Worm (Caenorhabditis elegans) whole organism, L2 larva: Measurements from ENCODE around the gene ptb-1.

Source experiments
- C34F6.9 ChIP-seq: fragments of 150-350 bp; optimal IDR thresholded peaks from 2 replicates; lab custom pipeline; 2014; ENCODE audit warnings: missing biosample characterization, missing genetic modification characterization
- F13H6.1 ChIP-seq: sonication (generic microtip); optimal IDR thresholded peaks from 2 replicates; lab custom pipeline; 2016; ENCODE audit warnings: missing genetic modification characterization, missing compliant biosample characterization
- R02D3.7 ChIP-seq: fragments of 150-350 bp; optimal IDR thresholded peaks from 2 replicates; lab custom pipeline; 2014; ENCODE audit warnings: missing biosample characterization, missing genetic modification characterization
- ZK546.5 ChIP-seq: sonication (generic microtip); optimal IDR thresholded peaks from 2 replicates; lab custom pipeline; 2017; ENCODE audit warnings: missing biosample characterization, missing genetic modification characterization
- alr-1 ChIP-seq: fragments of 150-350 bp; optimal IDR thresholded peaks from 2 replicates; lab custom pipeline; 2014; ENCODE audit warnings: missing biosample characterization, missing genetic modification characterization
- aly-2 ChIP-seq: fragments of 150-350 bp; optimal IDR thresholded peaks from 2 replicates; lab custom pipeline; 2014; ENCODE audit warnings: missing biosample characterization, missing genetic modification characterization
- ama-1 ChIP-seq: fragments of 150-350 bp; optimal IDR thresholded peaks from 2 replicates; lab custom pipeline; 2018; ENCODE audit warnings: inconsistent platforms
- blmp-1 ChIP-seq: sonication (generic microtip); optimal IDR thresholded peaks from 2 replicates; lab custom pipeline; 2017; ENCODE audit warnings: missing genetic modification characterization, mild to moderate bottlenecking, missing compliant biosample characterization, antibody characterized with exemption, moderate library complexity; ENCODE audit not compliant: insufficient read depth
- ceh-16 ChIP-seq: fragments of 150-350 bp; optimal IDR thresholded peaks from 2 replicates; lab custom pipeline; 2014; ENCODE audit warnings: missing biosample characterization, missing genetic modification characterization
- ceh-82 ChIP-seq: fragments of 150-350 bp; optimal IDR thresholded peaks from 2 replicates; lab custom pipeline; 2014; ENCODE audit warnings: missing biosample characterization, missing genetic modification characterization
- crh-2 ChIP-seq: sonication (generic microtip); optimal IDR thresholded peaks from 2 replicates; lab custom pipeline; 2017; ENCODE audit warnings: missing biosample characterization, missing genetic modification characterization
- dmd-4 ChIP-seq: sonication (generic microtip); optimal IDR thresholded peaks from 2 replicates; lab custom pipeline; 2017; ENCODE audit warnings: missing biosample characterization, missing genetic modification characterization
- egl-27 ChIP-seq: sonication (generic microtip); optimal IDR thresholded peaks from 3 replicates; lab custom pipeline; 2017; ENCODE audit warnings: missing biosample characterization, missing genetic modification reagents, missing genetic modification characterization
- elt-1 ChIP-seq: fragments of 150-350 bp; optimal IDR thresholded peaks from 2 replicates; lab custom pipeline; 2014; ENCODE audit warnings: missing biosample characterization, missing genetic modification characterization
- fos-1 ChIP-seq: fragments of 150-350 bp; optimal IDR thresholded peaks from 2 replicates; lab custom pipeline; 2014; ENCODE audit warnings: missing biosample characterization, missing genetic modification characterization
- gmeb-1 ChIP-seq: fragments of 150-350 bp; optimal IDR thresholded peaks from 2 replicates; lab custom pipeline; 2014; ENCODE audit warnings: missing biosample characterization, missing genetic modification characterization
- lin-13 ChIP-seq: fragments of 150-350 bp; optimal IDR thresholded peaks from 2 replicates; lab custom pipeline; 2014; ENCODE audit warnings: missing biosample characterization, missing genetic modification reagents, missing genetic modification characterization
- lsy-2 ChIP-seq, 2 experiments: fragments of 150-350 bp in 1 of 2; sonication (generic microtip) in 1 of 2; optimal IDR thresholded peaks; 2 replicates each; lab custom pipeline; 2014 to 2017; ENCODE audit warnings: missing biosample characterization in 2 of 2, missing genetic modification characterization in 2 of 2
- mab-5 ChIP-seq: fragments of 150-350 bp; optimal IDR thresholded peaks from 2 replicates; lab custom pipeline; 2014; ENCODE audit warnings: missing biosample characterization, missing genetic modification characterization
- mbf-1 ChIP-seq: sonication (generic microtip); optimal IDR thresholded peaks from 2 replicates; lab custom pipeline; 2017; ENCODE audit warnings: missing biosample characterization, missing genetic modification characterization
- mdl-1 ChIP-seq, 2 experiments: fragments of 150-350 bp in 1 of 2; sonication (generic microtip) in 1 of 2; optimal IDR thresholded peaks; 2 replicates each; lab custom pipeline; 2017; ENCODE audit warnings: missing biosample characterization in 2 of 2, missing genetic modification characterization in 2 of 2
- nhr-11 ChIP-seq: fragments of 150-350 bp; optimal IDR thresholded peaks from 2 replicates; lab custom pipeline; 2014; ENCODE audit warnings: missing biosample characterization, missing genetic modification characterization
- nhr-12 ChIP-seq: fragments of 150-350 bp; optimal IDR thresholded peaks from 2 replicates; lab custom pipeline; 2014; ENCODE audit warnings: missing biosample characterization, missing genetic modification characterization
- nhr-129 ChIP-seq: fragments of 150-350 bp; optimal IDR thresholded peaks from 2 replicates; lab custom pipeline; 2014; ENCODE audit warnings: missing biosample characterization, missing genetic modification characterization
- nhr-21 ChIP-seq: fragments of 150-350 bp; optimal IDR thresholded peaks from 2 replicates; lab custom pipeline; 2014; ENCODE audit warnings: missing biosample characterization, missing genetic modification characterization
- nhr-23 ChIP-seq: fragments of 150-350 bp; optimal IDR thresholded peaks from 2 replicates; lab custom pipeline; 2014; ENCODE audit warnings: missing biosample characterization, missing genetic modification reagents, missing genetic modification characterization
- nhr-237 ChIP-seq: fragments of 150-350 bp; optimal IDR thresholded peaks from 2 replicates; lab custom pipeline; 2014; ENCODE audit warnings: missing biosample characterization, missing genetic modification characterization
- nhr-25 ChIP-seq: fragments of 150-350 bp; sonication (generic microtip); optimal IDR thresholded peaks from 3 replicates; lab custom pipeline; 2014; ENCODE audit warnings: missing biosample characterization, missing genetic modification characterization
- nhr-6 ChIP-seq: fragments of 150-350 bp; optimal IDR thresholded peaks from 2 replicates; lab custom pipeline; 2014; ENCODE audit warnings: missing biosample characterization, missing genetic modification characterization
- nhr-77 ChIP-seq: fragments of 150-350 bp; optimal IDR thresholded peaks from 2 replicates; lab custom pipeline; 2014; ENCODE audit warnings: missing biosample characterization, missing genetic modification characterization
- peb-1 ChIP-seq: fragments of 150-350 bp; optimal IDR thresholded peaks from 2 replicates; lab custom pipeline; 2014; ENCODE audit warnings: missing biosample characterization, missing genetic modification characterization
- sem-4 ChIP-seq: fragments of 150-350 bp; optimal IDR thresholded peaks from 2 replicates; lab custom pipeline; 2014; ENCODE audit warnings: missing biosample characterization, missing genetic modification reagents, missing genetic modification characterization
- skn-1 ChIP-seq: sonication (generic microtip); optimal IDR thresholded peaks from 2 replicates; lab custom pipeline; 2017; ENCODE audit warnings: missing biosample characterization, missing genetic modification characterization
- sma-3 ChIP-seq: sonication (generic microtip); optimal IDR thresholded peaks from 2 replicates; lab custom pipeline; 2016; ENCODE audit warnings: missing genetic modification reagents, missing genetic modification characterization, missing compliant biosample characterization
- sma-9 ChIP-seq, 2 experiments: fragments of 150-350 bp in 1 of 2; sonication (generic microtip) in 1 of 2; optimal IDR thresholded peaks; 2 replicates each; lab custom pipeline; 2014 to 2016; ENCODE audit warnings: missing genetic modification characterization in 2 of 2, mild to moderate bottlenecking in 1 of 2, missing biosample characterization in 1 of 2, missing compliant biosample characterization in 1 of 2, missing genetic modification reagents in 1 of 2, moderate library complexity in 1 of 2
- snpc-4 ChIP-seq: fragments of 150-350 bp; optimal IDR thresholded peaks from 2 replicates; lab custom pipeline; 2014; ENCODE audit warnings: missing biosample characterization, missing genetic modification characterization
- unc-39 ChIP-seq: fragments of 150-350 bp; optimal IDR thresholded peaks from 2 replicates; lab custom pipeline; 2014; ENCODE audit warnings: missing biosample characterization, missing genetic modification characterization
- unc-55 ChIP-seq: fragments of 150-350 bp; sonication (generic microtip); optimal IDR thresholded peaks from 3 replicates; lab custom pipeline; 2014; ENCODE audit warnings: missing biosample characterization, missing genetic modification reagents, missing genetic modification characterization
- unc-62 ChIP-seq: fragments of 150-350 bp; optimal IDR thresholded peaks from 2 replicates; lab custom pipeline; 2014; ENCODE audit warnings: missing biosample characterization, missing genetic modification reagents, missing genetic modification characterization
- zag-1 ChIP-seq: fragments of 150-350 bp; optimal IDR thresholded peaks from 2 replicates; lab custom pipeline; 2014; ENCODE audit warnings: missing biosample characterization, missing genetic modification characterization
- ztf-1 ChIP-seq: fragments of 200-800 bp; sonication (Bioruptor generic); conservative IDR thresholded peaks from 2 replicates; pipeline ENCODE4 v1.3.6; 2022; ENCODE audit warnings: missing genetic modification characterization, missing compliant biosample characterization
- ztf-11 ChIP-seq: sonication (generic microtip); optimal IDR thresholded peaks from 2 replicates; lab custom pipeline; 2017; ENCODE audit warnings: missing biosample characterization, missing genetic modification characterization
- ztf-4 ChIP-seq: fragments of 150-350 bp; optimal IDR thresholded peaks from 2 replicates; lab custom pipeline; 2014; ENCODE audit warnings: missing biosample characterization, missing genetic modification characterization

Gene ptb-1

DNA sequence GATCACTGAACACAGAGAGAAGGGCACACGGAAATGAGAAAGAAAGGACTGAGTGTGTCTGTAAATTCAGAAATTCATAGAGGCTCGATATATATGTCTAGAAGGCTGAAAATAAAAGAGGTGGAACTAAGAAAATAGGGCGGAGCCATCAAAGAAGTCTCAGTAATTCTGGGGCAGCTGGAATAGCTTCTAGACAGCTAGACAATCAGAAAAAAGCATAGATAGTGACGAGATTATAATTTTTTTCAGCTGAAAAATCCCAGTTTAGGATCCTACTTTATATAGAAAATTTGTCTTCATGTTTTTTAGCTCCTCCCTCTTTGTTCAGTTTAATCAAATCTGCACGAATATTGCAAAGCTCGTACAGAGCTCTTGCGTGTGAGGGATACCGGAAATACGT lies 10.4 kb upstream of the ptb-1 start, which contains the start of gene D2089.3:
Gene D2089.3 (minus strand): TSS at position 101 of the 400 bp plus-strand sequence.
- TF ChIP-seq F13H6.1 (tag; lab: Kevin White, UChicago) (no peak), elt-1 (tag; lab: Kevin White, UChicago) (no peak), nhr-77 (tag; lab: Kevin White, UChicago) (no peak), crh-2 (tag; lab: Kevin White, UChicago) (no peak)

DNA sequence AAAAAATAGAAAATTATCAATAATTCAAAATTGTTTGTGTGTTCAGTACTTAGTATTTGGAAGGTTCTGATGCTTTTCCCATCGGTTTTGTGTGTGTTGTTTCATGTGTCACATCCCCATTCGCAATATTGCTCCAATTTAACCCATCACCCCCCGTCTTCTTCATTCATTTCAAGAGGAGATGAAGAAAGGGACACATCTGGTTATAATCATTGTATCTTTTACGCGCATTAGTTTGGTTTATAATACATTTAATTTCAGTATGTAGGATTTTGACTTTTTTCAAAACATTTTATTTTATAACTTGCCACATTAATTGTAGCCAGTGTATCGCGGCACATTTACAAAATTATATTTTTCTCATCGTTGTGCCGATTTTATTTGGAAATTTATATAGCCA lies 4.7 kb downstream of the ptb-1 start:
- TF ChIP-seq ceh-82 (no peak), nhr-11 (no peak), sem-4 (tag; lab: Kevin White, UChicago) (no peak), sma-3 (GFP tag; lab: Kevin White, UChicago) (no peak), snpc-4 (no peak), blmp-1 (no peak), sma-9 (GFP tag; optimal IDR thresholded peaks at IDR 0.05; lab: Kevin White, UChicago) (no peak), sma-9 (tag; optimal IDR thresholded peaks at IDR 0.05; lab: Kevin White, UChicago) (no peak), crh-2 (tag; lab: Kevin White, UChicago) (no peak), alr-1 (tag; lab: Kevin White, UChicago) (no peak), gmeb-1 (tag; lab: Kevin White, UChicago) (no peak), nhr-237 (tag; lab: Kevin White, UChicago) (no peak), zag-1 (no peak), nhr-12 (tag; lab: Kevin White, UChicago) (no peak), ztf-11 (tag; lab: Kevin White, UChicago) (no peak), egl-27 (tag; lab: Kevin White, UChicago) (no peak)

DNA sequence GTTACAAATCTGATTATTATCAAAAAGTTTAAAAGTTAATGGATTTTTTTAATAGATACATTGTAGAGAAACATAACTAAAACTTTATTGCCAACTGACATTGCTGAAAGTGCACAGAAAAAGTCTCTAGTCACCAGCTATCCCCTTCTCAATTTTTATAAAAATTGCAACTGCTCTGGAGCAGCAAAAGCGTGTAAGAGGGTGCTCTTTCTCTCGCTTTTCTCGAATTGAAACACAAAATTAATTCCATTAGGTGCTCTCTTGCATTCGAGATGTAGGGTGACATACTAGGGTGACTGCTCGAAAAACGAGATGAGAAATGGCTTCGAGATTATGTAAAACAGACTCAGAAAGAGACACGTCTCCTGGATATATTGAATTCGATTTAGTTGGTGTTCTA lies 5.2 kb downstream of the ptb-1 start:
- no peak for TF ChIP-seq snpc-4
- TF ChIP-seq ztf-11 (tag; lab: Kevin White, UChicago) = no peak
- no peak for TF ChIP-seq nhr-237 (tag; lab: Kevin White, UChicago)
- TF ChIP-seq nhr-6 = no peak
- TF ChIP-seq unc-62 (GFP tag; lab: Kevin White, UChicago) = no peak
- no peak for TF ChIP-seq ama-1
- no peak for TF ChIP-seq crh-2 (tag; lab: Kevin White, UChicago)
- TF ChIP-seq nhr-77 (tag; lab: Kevin White, UChicago) = no peak
- TF ChIP-seq nhr-21 = no peak
- no peak for TF ChIP-seq aly-2 (tag; lab: Kevin White, UChicago)
- TF ChIP-seq nhr-23 (tag; lab: Kevin White, UChicago) = no peak
- no peak for TF ChIP-seq blmp-1
- no peak for TF ChIP-seq ztf-4
- no peak for TF ChIP-seq sma-9 (GFP tag; optimal IDR thresholded peaks at IDR 0.05; lab: Kevin White, UChicago)
- TF ChIP-seq sma-9 (tag; optimal IDR thresholded peaks at IDR 0.05; lab: Kevin White, UChicago) = no peak
- TF ChIP-seq, all 48 proteins: peak for 0

DNA sequence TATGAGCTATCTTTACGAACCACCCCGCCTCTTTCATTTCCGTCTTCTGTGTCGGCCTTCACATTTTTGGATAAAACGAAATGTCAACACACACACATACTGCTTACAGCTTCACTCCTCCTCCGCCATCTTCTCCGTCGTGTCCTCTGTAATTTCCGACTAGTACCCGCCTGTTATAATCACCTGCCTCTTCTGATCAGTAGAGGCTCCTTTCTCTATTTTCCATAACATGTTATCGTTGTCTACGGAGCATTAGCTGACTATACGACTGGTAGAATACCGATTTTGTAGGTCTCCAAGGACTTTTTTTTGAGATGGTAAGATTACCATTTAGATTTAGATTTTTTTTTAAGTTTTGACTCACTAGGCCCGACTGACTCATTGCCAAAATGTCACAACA lies 9.6 kb downstream of the ptb-1 start:
- TF ChIP-seq nhr-129 (tag; lab: Kevin White, UChicago) (no peak), unc-55 (GFP tag; lab: Kevin White, UChicago) (no peak), nhr-11 (no peak), ztf-1 (GFP tag; lab: Robert Waterston, UW) (no peak), gmeb-1 (tag; lab: Kevin White, UChicago) (no peak), fos-1 (tag; lab: Kevin White, UChicago) (no peak), aly-2 (tag; lab: Kevin White, UChicago) (no peak), dmd-4 (tag; lab: Kevin White, UChicago) (no peak), zag-1 (no peak), mdl-1 (tag; optimal IDR thresholded peaks at IDR 0.05; lab: Kevin White, UChicago) (no peak), ceh-16 (tag; lab: Kevin White, UChicago) (no peak), nhr-25 (tag; lab: Kevin White, UChicago) (no peak), alr-1 (tag; lab: Kevin White, UChicago) (no peak), ceh-82 (no peak), unc-39 (no peak), mab-5 (tag; lab: Kevin White, UChicago) (no peak), C34F6.9 (tag; lab: Kevin White, UChicago) (no peak)

DNA sequence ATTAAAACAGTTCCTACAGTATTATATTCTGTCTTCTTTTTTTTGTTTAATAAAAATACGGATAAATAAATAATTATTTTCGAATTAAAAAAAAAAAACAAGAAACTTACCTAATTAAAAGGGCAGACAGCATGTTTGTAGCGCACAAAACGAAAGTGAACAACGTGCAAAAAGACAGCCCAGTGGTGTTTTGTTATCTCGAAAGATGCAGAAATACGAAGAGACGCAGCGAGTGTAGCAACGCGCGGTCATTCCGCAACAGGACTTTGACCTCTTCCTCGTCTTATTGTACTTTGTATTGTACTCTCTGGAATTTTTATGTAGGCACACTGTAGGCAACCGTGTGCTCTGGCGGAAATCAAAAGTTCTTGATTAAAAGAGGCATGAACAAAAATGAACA lies 18.3 kb downstream of the ptb-1 start, which contains the start of gene gbh-1:
Gene gbh-1 (minus strand): TSS at position 149 of the 400 bp plus-strand sequence.
- no peak for TF ChIP-seq gmeb-1 (tag; lab: Kevin White, UChicago)
- TF ChIP-seq ZK546.5 (tag; lab: Kevin White, UChicago) = no peak
- peak; percentile 50 for TF ChIP-seq blmp-1
- TF ChIP-seq unc-55 (GFP tag; lab: Kevin White, UChicago) = no peak
- no peak for TF ChIP-seq sma-3 (GFP tag; lab: Kevin White, UChicago)
- no peak for TF ChIP-seq nhr-6
- TF ChIP-seq nhr-25 (tag; lab: Kevin White, UChicago) = no peak
- no peak for TF ChIP-seq lin-13 (GFP tag; lab: Kevin White, UChicago)
- TF ChIP-seq peb-1 (tag; lab: Kevin White, UChicago) = no peak
- TF ChIP-seq crh-2 (tag; lab: Kevin White, UChicago) = peak; percentile 28
- no peak for TF ChIP-seq nhr-21
- TF ChIP-seq elt-1 (tag; lab: Kevin White, UChicago) = no peak
- no peak for TF ChIP-seq egl-27 (tag; lab: Kevin White, UChicago)
- no peak for TF ChIP-seq dmd-4 (tag; lab: Kevin White, UChicago)
- no peak for TF ChIP-seq mab-5 (tag; lab: Kevin White, UChicago)
- TF ChIP-seq aly-2 (tag; lab: Kevin White, UChicago) = no peak
- no peak for TF ChIP-seq nhr-23 (tag; lab: Kevin White, UChicago)
- TF ChIP-seq lsy-2 (tag; optimal IDR thresholded peaks at IDR 0.05; lab: Kevin White, UChicago) = no peak
- no peak for TF ChIP-seq skn-1
- no peak for TF ChIP-seq alr-1 (tag; lab: Kevin White, UChicago)
- no peak for TF ChIP-seq sma-9 (GFP tag; optimal IDR thresholded peaks at IDR 0.05; lab: Kevin White, UChicago)
- no peak for TF ChIP-seq sma-9 (tag; optimal IDR thresholded peaks at IDR 0.05; lab: Kevin White, UChicago)
- peak in 1 of 2 experiments; percentile 6 for TF ChIP-seq mdl-1 (tag; optimal IDR thresholded peaks at IDR 0.05; lab: Kevin White, UChicago)
- TF ChIP-seq R02D3.7 = no peak
- no peak for TF ChIP-seq unc-62 (GFP tag; lab: Kevin White, UChicago)
- no peak for TF ChIP-seq mbf-1
